Fruit fly (Drosophila melanogaster) Kc167 (cell line): Measurements from ENCODE around the gene robo2.

Source experiments
- Myc ChIP-seq: fragments of >200 bp; optimal IDR thresholded peaks from 2 replicates; lab custom pipeline; 2017; ENCODE audit warnings: missing external identifiers
- Sin3A ChIP-seq: fragments of >200 bp; optimal IDR thresholded peaks from 2 replicates; lab custom pipeline; 2018; ENCODE audit warnings: missing external identifiers
- h ChIP-seq: fragments of >200 bp; optimal IDR thresholded peaks from 3 replicates; lab custom pipeline; 2018; ENCODE audit warnings: missing external identifiers
- insv ChIP-seq: fragments of >200 bp; optimal IDR thresholded peaks from 3 replicates; lab custom pipeline; 2018; ENCODE audit warnings: missing external identifiers
- psq ChIP-seq: fragments of >200 bp; optimal IDR thresholded peaks from 2 replicates; lab custom pipeline; 2017; ENCODE audit warnings: missing external identifiers

DNA sequence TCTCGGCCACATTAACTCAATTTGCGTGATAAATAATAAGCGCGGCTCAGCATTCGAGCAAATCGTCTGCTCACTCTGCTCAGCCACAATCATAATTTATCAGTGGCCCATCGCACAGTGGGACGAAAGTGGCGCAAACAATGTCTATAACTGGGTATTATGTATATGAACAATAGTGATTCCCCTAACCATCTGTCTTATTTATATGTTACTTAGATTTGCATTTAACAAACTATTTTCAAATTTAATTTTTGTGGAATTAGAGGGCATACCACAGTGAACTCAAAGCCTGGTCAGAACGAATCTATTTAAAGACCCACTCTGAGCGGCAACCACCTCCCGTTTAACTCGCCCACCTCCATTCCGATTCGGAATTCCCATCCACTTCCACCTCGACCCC is 7.5 kb upstream of the robo2 start:
- TF ChIP-seq insv (lab: Kevin White, UChicago) (no peak), psq (no peak), Sin3A (no peak), h (lab: Kevin White, UChicago) (no peak), Myc (no peak)
